Fruit fly (Drosophila melanogaster): ENCODE measurements around the gene CG13855.

DNA sequence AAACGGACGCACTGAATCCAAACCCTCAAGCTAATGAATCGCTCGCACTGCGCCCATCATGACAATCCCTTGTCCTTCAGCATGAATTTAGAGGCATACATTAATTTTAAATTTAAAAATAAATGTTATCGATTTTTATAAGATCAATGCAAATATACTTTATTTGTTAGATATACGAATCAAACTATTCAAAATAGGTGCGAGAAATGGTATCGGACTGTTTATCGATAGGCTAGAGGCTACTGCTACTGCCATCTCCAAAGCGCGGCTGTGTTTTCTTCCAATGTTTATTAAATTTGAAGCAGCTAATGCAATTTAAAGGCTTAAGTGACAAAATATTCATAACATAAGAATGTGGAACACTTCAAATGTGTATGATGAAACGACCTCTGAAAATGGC lies 24.7 kb upstream of the CG13855 start, which contains the start of gene CG43342:
- TF ChIP-seq knrl (GFP tag; IDR thresholded peaks at IDR 0.05; ENCODE audit: partially characterized antibody) (peak; percentile 68; the same call in 2 of the 3 replicates), CTCF (GFP tag; optimal IDR thresholded peaks at IDR 0.05) (no peak), fu2 (GFP tag; optimal IDR thresholded peaks at IDR 0.05) (no peak), h (optimal IDR thresholded peaks at IDR 0.05) (no peak), fd3F (GFP tag; optimal IDR thresholded peaks at IDR 0.05) (no peak), CG3847 (GFP tag; IDR thresholded peaks at IDR 0.05) (no peak), CG15269 (tag; optimal IDR thresholded peaks at IDR 0.05) (no peak), pan (optimal IDR thresholded peaks at IDR 0.05) (no peak), pan (GFP tag; optimal IDR thresholded peaks at IDR 0.05 in 1 of 2, IDR thresholded peaks at IDR 0.05 in 1 of 2) (no peak), CG6854 (GFP tag; optimal IDR thresholded peaks at IDR 0.05) (no peak), hkb (optimal IDR thresholded peaks at IDR 0.05) (no peak), hkb (GFP tag; IDR thresholded peaks at IDR 0.05) (no peak), Vsx1 (GFP tag; optimal IDR thresholded peaks at IDR 0.05) (no peak), maf-S (GFP tag; optimal IDR thresholded peaks at IDR 0.05) (no peak)
